Fruit fly (Drosophila melanogaster) whole organism, embryonic: ENCODE data around the gene CG42869.

Experiments used
- Adf1 ChIP-seq: fragments of 200-800 bp; sonication (Bioruptor generic); IDR thresholded peaks from 2 replicates; pipeline ENCODE4 v1.3.6; 2022; ENCODE audit warnings: missing biosample characterization, missing genetic modification characterization
- Asciz ChIP-seq: fragments of 200-800 bp; sonication (Bioruptor generic); optimal IDR thresholded peaks from 2 replicates; lab custom pipeline; 2017; ENCODE audit warnings: missing biosample characterization, mild to moderate bottlenecking, missing genetic modification characterization, missing genetic modification reagents
- CG10209 ChIP-seq: fragments of 200-800 bp; sonication (Bioruptor generic); optimal IDR thresholded peaks from 3 replicates; lab custom pipeline; 2017; ENCODE audit warnings: missing biosample characterization, mild to moderate bottlenecking, missing genetic modification characterization, missing genetic modification reagents
- CG10654 ChIP-seq: fragments of 200-800 bp; sonication (Bioruptor generic); optimal IDR thresholded peaks from 2 replicates; lab custom pipeline; 2016; ENCODE audit warnings: missing biosample characterization, missing genetic modification characterization
- CG11085 ChIP-seq: fragments of 200-800 bp; sonication (Bioruptor generic); IDR thresholded peaks from 2 replicates; pipeline ENCODE4 v1.3.6; 2022; ENCODE audit warnings: missing biosample characterization, missing genetic modification characterization
- CG11247 ChIP-seq: fragments of 200-800 bp; sonication (Bioruptor generic); IDR thresholded peaks from 2 replicates; pipeline ENCODE4 v1.3.6; 2022; ENCODE audit warnings: missing biosample characterization, missing genetic modification characterization
- CG12391 ChIP-seq: fragments of 200-800 bp; sonication (Bioruptor generic); optimal IDR thresholded peaks from 3 replicates; lab custom pipeline; 2018; ENCODE audit warnings: missing biosample characterization, mild to moderate bottlenecking, missing genetic modification characterization, moderate library complexity
- CG12659 ChIP-seq: fragments of 200-800 bp; sonication (Bioruptor generic); optimal IDR thresholded peaks from 3 replicates; lab custom pipeline; 2017; ENCODE audit warnings: mild to moderate bottlenecking, missing biosample characterization, missing genetic modification reagents, missing genetic modification characterization
- CG12769 ChIP-seq: fragments of 200-800 bp; sonication (Bioruptor generic); optimal IDR thresholded peaks from 2 replicates; lab custom pipeline; 2019; ENCODE audit warnings: missing biosample characterization, mild to moderate bottlenecking, missing genetic modification characterization, moderate library complexity
- CG13123 ChIP-seq: fragments of 200-800 bp; sonication (Bioruptor generic); optimal IDR thresholded peaks from 2 replicates; lab custom pipeline; 2016; ENCODE audit warnings: missing biosample characterization, missing genetic modification characterization
- CG13894 ChIP-seq: fragments of 200-800 bp; sonication (Bioruptor generic); optimal IDR thresholded peaks from 3 replicates; lab custom pipeline; 2018; ENCODE audit warnings: missing biosample characterization, mild to moderate bottlenecking, missing genetic modification characterization, moderate library complexity
- CG17186 ChIP-seq: fragments of 200-800 bp; sonication (Bioruptor generic); optimal IDR thresholded peaks from 3 replicates; lab custom pipeline; 2017; ENCODE audit warnings: missing biosample characterization, missing genetic modification reagents, missing genetic modification characterization
- CG17802 ChIP-seq: fragments of 200-800 bp; sonication (Bioruptor generic); optimal IDR thresholded peaks from 2 replicates; lab custom pipeline; 2018; ENCODE audit warnings: missing biosample characterization, mild to moderate bottlenecking, missing genetic modification characterization, moderate library complexity
- CG2199 ChIP-seq: fragments of 200-800 bp; sonication (Bioruptor generic); IDR thresholded peaks from 3 replicates; pipeline ENCODE4 v1.3.6; 2022; ENCODE audit warnings: missing biosample characterization, missing genetic modification characterization
- CG2678 ChIP-seq: fragments of 200-800 bp; sonication (Bioruptor generic); optimal IDR thresholded peaks from 3 replicates; lab custom pipeline; 2019; ENCODE audit warnings: missing biosample characterization, mild to moderate bottlenecking, missing genetic modification characterization, moderate library complexity
- CG31365 ChIP-seq: fragments of 200-800 bp; sonication (Bioruptor generic); optimal IDR thresholded peaks from 2 replicates; lab custom pipeline; 2018; ENCODE audit warnings: missing biosample characterization, mild to moderate bottlenecking, missing genetic modification characterization
- CG31388 ChIP-seq: fragments of 200-800 bp; sonication (Bioruptor generic); optimal IDR thresholded peaks from 2 replicates; lab custom pipeline; 2016; ENCODE audit warnings: missing biosample characterization, missing genetic modification characterization
- CG3163 ChIP-seq: fragments of 200-800 bp; sonication (Bioruptor generic); optimal IDR thresholded peaks from 3 replicates; lab custom pipeline; 2016; ENCODE audit warnings: missing biosample characterization, missing genetic modification characterization
- CG32532 ChIP-seq: fragments of 200-800 bp; sonication (Bioruptor generic); IDR thresholded peaks from 2 replicates; pipeline ENCODE4 v1.3.6; 2022; ENCODE audit warnings: missing biosample characterization, missing genetic modification characterization
- CG33213 ChIP-seq: fragments of 200-800 bp; sonication (Bioruptor generic); optimal IDR thresholded peaks from 3 replicates; lab custom pipeline; 2016; ENCODE audit warnings: missing biosample characterization, missing genetic modification characterization
- CG4707 ChIP-seq: fragments of 200-800 bp; sonication (Bioruptor generic); optimal IDR thresholded peaks from 2 replicates; lab custom pipeline; 2018; ENCODE audit warnings: missing biosample characterization, mild to moderate bottlenecking, missing genetic modification characterization, moderate library complexity
- CG8359 ChIP-seq: fragments of 200-800 bp; sonication (Bioruptor generic); optimal IDR thresholded peaks from 2 replicates; lab custom pipeline; 2017; ENCODE audit warnings: missing biosample characterization, mild to moderate bottlenecking, missing genetic modification characterization, borderline replicate concordance
- CTCF ChIP-seq: fragments of 200-800 bp; sonication (Bioruptor generic); optimal IDR thresholded peaks from 2 replicates; lab custom pipeline; 2017; ENCODE audit warnings: missing biosample characterization, mild to moderate bottlenecking, missing genetic modification characterization, moderate library complexity
- CoRest ChIP-seq: fragments of 200-800 bp; sonication (Bioruptor generic); optimal IDR thresholded peaks from 3 replicates; lab custom pipeline; 2018; ENCODE audit warnings: missing biosample characterization, mild to moderate bottlenecking, missing genetic modification characterization, moderate library complexity
- CrebB ChIP-seq: fragments of 200-800 bp; sonication (Bioruptor generic); optimal IDR thresholded peaks from 3 replicates; lab custom pipeline; 2018; ENCODE audit warnings: missing biosample characterization, mild to moderate bottlenecking, missing genetic modification characterization
- Eip74EF ChIP-seq, 2 experiments: fragments of 200-800 bp in 1 of 2; fragments of >200 bp in 1 of 2; sonication (Bioruptor generic) in 1 of 2; optimal IDR thresholded peaks; 2 replicates each; lab custom pipeline; 2017 to 2019; ENCODE audit warnings: missing biosample characterization in 2 of 2, missing genetic modification characterization in 2 of 2, mild to moderate bottlenecking in 1 of 2, moderate library complexity in 1 of 2
- Lpt ChIP-seq: fragments of >200 bp; optimal IDR thresholded peaks from 2 replicates; lab custom pipeline; 2018; ENCODE audit warnings: missing biosample characterization, missing genetic modification characterization
- Mrtf ChIP-seq: fragments of 200-800 bp; sonication (Bioruptor generic); IDR thresholded peaks from 3 replicates; pipeline ENCODE4 v1.3.6; 2022; ENCODE audit warnings: missing biosample characterization, missing genetic modification characterization
- Optix ChIP-seq: fragments of 200-800 bp; sonication (Bioruptor generic); IDR thresholded peaks from 3 replicates; pipeline ENCODE4 v1.3.6; 2022; ENCODE audit warnings: missing biosample characterization, missing genetic modification characterization
- Side ChIP-seq: fragments of 200-800 bp; sonication (Bioruptor generic); optimal IDR thresholded peaks from 2 replicates; lab custom pipeline; 2016; ENCODE audit warnings: missing biosample characterization, missing genetic modification characterization
- Sry-δ ChIP-seq: fragments of 200-800 bp; sonication (Bioruptor generic); optimal IDR thresholded peaks from 2 replicates; lab custom pipeline; 2016; ENCODE audit warnings: missing biosample characterization, missing genetic modification characterization
- btn ChIP-seq: fragments of 200-800 bp; sonication (Bioruptor generic); optimal IDR thresholded peaks from 2 replicates; lab custom pipeline; 2016; ENCODE audit warnings: missing biosample characterization, missing genetic modification characterization
- caup ChIP-seq: fragments of 200-800 bp; sonication (Bioruptor generic); optimal IDR thresholded peaks from 3 replicates; lab custom pipeline; 2017; ENCODE audit warnings: missing biosample characterization, mild to moderate bottlenecking, missing genetic modification characterization, moderate library complexity; ENCODE audit not compliant: severe bottlenecking
- chn ChIP-seq: fragments of 200-800 bp; sonication (Bioruptor generic); optimal IDR thresholded peaks from 2 replicates; lab custom pipeline; 2016; ENCODE audit warnings: missing biosample characterization, missing genetic modification characterization
- dm ChIP-seq: fragments of 200-800 bp; sonication (Bioruptor generic); optimal IDR thresholded peaks from 3 replicates; lab custom pipeline; 2016; ENCODE audit warnings: missing biosample characterization, missing genetic modification characterization
- ems ChIP-seq: fragments of 200-800 bp; sonication (Bioruptor generic); optimal IDR thresholded peaks from 3 replicates; lab custom pipeline; 2016; ENCODE audit warnings: missing biosample characterization, missing genetic modification characterization
- fd3F ChIP-seq: fragments of 200-800 bp; sonication (Bioruptor generic); optimal IDR thresholded peaks from 2 replicates; lab custom pipeline; 2018; ENCODE audit warnings: missing biosample characterization, mild to moderate bottlenecking, missing genetic modification characterization, moderate library complexity
- gsb ChIP-seq: fragments of 200-800 bp; sonication (Bioruptor generic); IDR thresholded peaks from 2 replicates; pipeline ENCODE4 v1.3.6; 2022; ENCODE audit warnings: missing biosample characterization, missing genetic modification characterization
- inv ChIP-seq: fragments of 200-800 bp; sonication (Bioruptor generic); IDR thresholded peaks from 2 replicates; pipeline ENCODE4 v1.3.6; 2022; ENCODE audit warnings: missing biosample characterization, missing genetic modification characterization; ENCODE audit not compliant: partially characterized antibody
- jing ChIP-seq: fragments of 200-800 bp; sonication (Bioruptor generic); optimal IDR thresholded peaks from 2 replicates; lab custom pipeline; 2018; ENCODE audit warnings: missing biosample characterization, mild to moderate bottlenecking, missing genetic modification characterization
- kni ChIP-seq: fragments of 200-800 bp; sonication (Bioruptor generic); optimal IDR thresholded peaks from 3 replicates; lab custom pipeline; 2017; ENCODE audit warnings: mild to moderate bottlenecking, missing biosample characterization, missing genetic modification reagents, missing genetic modification characterization
- nmo ChIP-seq: fragments of 200-800 bp; sonication (Bioruptor generic); optimal IDR thresholded peaks from 2 replicates; lab custom pipeline; 2018; ENCODE audit warnings: missing biosample characterization, mild to moderate bottlenecking, missing genetic modification characterization, moderate library complexity
- onecut ChIP-seq: fragments of 200-800 bp; sonication (Bioruptor generic); IDR thresholded peaks from 2 replicates; pipeline ENCODE4 v1.3.6; 2022; ENCODE audit warnings: missing biosample characterization, missing genetic modification characterization
- pfk ChIP-seq: fragments of 200-800 bp; sonication (Bioruptor generic); optimal IDR thresholded peaks from 2 replicates; lab custom pipeline; 2018; ENCODE audit warnings: missing biosample characterization, mild to moderate bottlenecking, missing genetic modification characterization, moderate library complexity
- repo ChIP-seq: fragments of 200-800 bp; sonication (Bioruptor generic); optimal IDR thresholded peaks from 2 replicates; lab custom pipeline; 2016; ENCODE audit warnings: missing biosample characterization, missing genetic modification characterization
- sr ChIP-seq: fragments of 200-800 bp; sonication (Bioruptor generic); IDR thresholded peaks from 3 replicates; pipeline ENCODE4 v1.3.6; 2022; ENCODE audit warnings: missing biosample characterization, missing genetic modification characterization
- tin ChIP-seq: fragments of 200-800 bp; sonication (Bioruptor generic); optimal IDR thresholded peaks from 3 replicates; lab custom pipeline; 2016; ENCODE audit warnings: missing biosample characterization, missing genetic modification characterization
- tio ChIP-seq: fragments of 200-800 bp; sonication (Bioruptor generic); optimal IDR thresholded peaks from 2 replicates; lab custom pipeline; 2017; ENCODE audit warnings: missing biosample characterization, missing genetic modification characterization, inconsistent platforms
- trem ChIP-seq: fragments of 200-800 bp; optimal IDR thresholded peaks from 3 replicates; lab custom pipeline; 2019; ENCODE audit warnings: missing biosample characterization, mild to moderate bottlenecking, missing genetic modification characterization, moderate library complexity
- z ChIP-seq: fragments of 200-800 bp; sonication (Bioruptor generic); IDR thresholded peaks from 3 replicates; pipeline ENCODE4 v1.3.6; 2022; ENCODE audit warnings: missing biosample characterization, missing genetic modification characterization
- zfh1 ChIP-seq: fragments of 200-800 bp; sonication (Bioruptor generic); IDR thresholded peaks from 3 replicates; pipeline ENCODE4 v1.3.6; 2022; ENCODE audit warnings: missing biosample characterization, missing genetic modification characterization

CG42869 gene

dm6 chr3R:21719934-21720431 lies 16.7 kb downstream of the CG42869 start (continued):
- TF ChIP-seq Eip74EF (GFP tag; optimal IDR thresholded peaks at IDR 0.05; lab: Kevin White, UChicago) (peak in 1 of 2 experiments; percentile 42), CG13894 (tag; lab: Kevin White, UChicago) (no peak), CG33213 (GFP tag; lab: Kevin White, UChicago) (no peak), CG11085 (no peak), fd3F (GFP tag; lab: Kevin White, UChicago) (peak; percentile 47), sr (GFP tag; lab: Robert Waterston, UW) (no peak), CG12391 (peak; percentile 54), CG10209 (GFP tag; lab: Kevin White, UChicago) (peak; percentile 42), trem (tag; lab: Kevin White, UChicago) (no peak), Adf1 (GFP tag; lab: Robert Waterston, UW) (no peak), tin (GFP tag; lab: Kevin White, UChicago) (peak; percentile 3), CG13123 (GFP tag; lab: Kevin White, UChicago) (no peak), CTCF (GFP tag; lab: Kevin White, UChicago) (no peak), inv (GFP tag; lab: Robert Waterston, UW) (no peak), ems (GFP tag; lab: Kevin White, UChicago) (peak; percentile 43), Optix (GFP tag; lab: Robert Waterston, UW) (no peak), z (no peak), CG32532 (GFP tag; lab: Robert Waterston, UW) (peak; percentile 56; the same call in 1 of the 2 replicates), CG3163 (GFP tag; lab: Kevin White, UChicago) (no peak), CG8359 (GFP tag; lab: Kevin White, UChicago) (peak; percentile 12), CrebB (tag; lab: Kevin White, UChicago) (no peak), CG17802 (tag; lab: Kevin White, UChicago) (no peak), caup (peak; percentile 15), CG2199 (GFP tag; lab: Robert Waterston, UW) (no peak), repo (GFP tag; lab: Kevin White, UChicago) (no peak), btn (GFP tag; lab: Kevin White, UChicago) (no peak), pfk (GFP tag; lab: Kevin White, UChicago) (no peak), Sry-δ (GFP tag; lab: Kevin White, UChicago) (no peak), CG2678 (tag; lab: Kevin White, UChicago) (peak; percentile 66), CG12769 (tag; lab: Kevin White, UChicago) (no peak), Mrtf (GFP tag; lab: Robert Waterston, UW) (no peak), jing (GFP tag; lab: Kevin White, UChicago) (no peak), CG11247 (GFP tag; lab: Robert Waterston, UW) (no peak), onecut (GFP tag; lab: Robert Waterston, UW) (no peak), kni (GFP tag; lab: Kevin White, UChicago) (no peak), Side (GFP tag; lab: Kevin White, UChicago) (no peak), chn (no peak), tio (GFP tag; lab: Kevin White, UChicago) (peak; percentile 34), CoRest (peak; percentile 58), nmo (GFP tag; lab: Kevin White, UChicago) (peak; percentile 31), gsb (GFP tag; lab: Robert Waterston, UW) (no peak), CG31365 (tag; lab: Kevin White, UChicago) (no peak), Asciz (peak; percentile 46), CG12659 (GFP tag; lab: Kevin White, UChicago) (peak; percentile 12), Lpt (no peak), dm (GFP tag; lab: Kevin White, UChicago) (no peak), zfh1 (GFP tag; lab: Robert Waterston, UW) (0 out of 3 replicates have a peak, but pooled peaks have one; percentile 20), CG17186 (no peak), CG10654 (no peak), CG31388 (GFP tag; lab: Kevin White, UChicago) (no peak), CG4707 (no peak)
